Fruit fly (Drosophila melanogaster): Measurements from ENCODE around the gene CG9500.

CG9500 gene

DNA sequence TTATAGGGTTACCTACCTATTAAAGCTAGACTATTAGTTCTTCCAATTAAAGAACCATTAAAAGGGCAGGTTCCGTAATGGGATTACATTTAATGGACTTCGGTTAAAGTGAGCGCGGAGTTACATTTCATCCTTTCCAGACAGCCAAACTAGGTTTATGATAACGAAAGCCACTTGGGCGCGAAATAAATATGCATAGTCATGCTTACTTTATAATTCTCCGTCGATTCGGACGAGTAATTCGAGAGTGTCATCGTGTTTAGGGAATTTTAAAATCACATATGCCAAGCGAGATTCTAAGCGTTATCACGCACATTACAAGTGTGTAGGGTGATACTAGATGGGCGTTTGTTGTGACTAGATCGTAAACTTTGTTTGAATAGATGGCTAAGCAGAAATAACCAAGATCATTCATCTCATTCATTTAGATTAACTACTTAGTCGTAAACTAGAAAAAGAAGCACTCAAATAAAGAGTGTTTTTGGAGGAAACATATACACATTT lies 17.8 kb downstream of the CG9500 start:
- TF ChIP-seq CG10274 (GFP tag; optimal IDR thresholded peaks at IDR 0.05) (peak; percentile 24), Deaf1 (tag; optimal IDR thresholded peaks at IDR 0.05) (no peak), CG16815 (GFP tag; optimal IDR thresholded peaks at IDR 0.05) (no peak), dmrt99B (tag; optimal IDR thresholded peaks at IDR 0.05) (no peak)

DNA sequence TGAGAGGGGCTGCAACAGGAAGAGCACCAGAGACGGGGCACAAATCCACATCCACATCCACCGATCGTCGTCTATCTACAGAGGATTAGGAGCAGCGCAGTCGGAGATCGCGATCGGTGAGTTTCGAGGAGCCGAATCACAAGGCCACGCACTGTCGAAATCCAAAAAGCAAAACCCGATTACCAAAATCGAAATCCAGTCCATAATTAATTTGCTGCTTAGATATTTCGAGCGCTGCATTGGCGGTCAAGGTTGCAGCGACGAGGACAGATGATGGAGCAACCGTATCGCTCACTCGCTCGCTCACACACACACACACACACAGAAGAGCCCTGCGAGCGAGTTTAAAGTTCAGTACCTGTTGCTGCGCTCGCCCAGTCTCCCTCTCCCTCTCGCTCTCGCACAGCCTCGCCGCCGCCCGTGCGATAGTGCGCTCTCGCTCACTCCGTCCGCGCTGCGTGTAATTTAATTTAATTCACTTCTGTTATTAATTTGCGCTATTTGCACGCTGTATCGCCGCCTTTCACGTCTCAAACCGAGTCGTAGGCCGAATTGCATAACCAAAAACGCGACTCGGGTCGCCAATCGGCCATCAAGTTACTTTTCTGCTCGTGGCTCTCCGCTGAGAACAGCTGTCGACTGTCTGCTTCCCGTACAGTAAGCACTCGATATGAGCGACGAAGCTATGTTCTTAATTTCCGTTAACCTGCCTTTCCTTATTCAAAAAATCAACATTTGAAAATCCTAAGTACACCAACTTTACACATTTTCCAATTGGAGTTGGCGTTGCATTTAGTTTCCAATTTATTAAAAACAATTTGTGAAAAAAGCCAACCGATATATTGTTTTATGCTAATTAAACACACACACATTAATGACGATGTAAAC lies 18.9 kb downstream of the CG9500 start:
- TF ChIP-seq CG15696 (tag; optimal IDR thresholded peaks at IDR 0.05): no peak
- peak; percentile 14 for TF ChIP-seq CG12236 (GFP tag; optimal IDR thresholded peaks at IDR 0.05)
- no peak for TF ChIP-seq CG30020 (tag; optimal IDR thresholded peaks at IDR 0.05)
- TF ChIP-seq scrt (GFP tag; optimal IDR thresholded peaks at IDR 0.05): peak; percentile 79
- TF ChIP-seq fd3F (GFP tag; optimal IDR thresholded peaks at IDR 0.05): no peak
- TF ChIP-seq Awh (GFP tag; IDR thresholded peaks at IDR 0.05): peak; percentile 12; the same call in 1 of the 2 replicates
- no peak for TF ChIP-seq CG4730 (GFP tag; IDR thresholded peaks at IDR 0.05)
- TF ChIP-seq repo (GFP tag; optimal IDR thresholded peaks at IDR 0.05): peak; percentile 38
- TF ChIP-seq CG1233 (GFP tag; optimal IDR thresholded peaks at IDR 0.05): no peak
- no peak for TF ChIP-seq CG12299 (tag; optimal IDR thresholded peaks at IDR 0.05)
- TF ChIP-seq z (GFP tag; IDR thresholded peaks at IDR 0.05): no peak
- no peak for TF ChIP-seq Dfd (GFP tag; optimal IDR thresholded peaks at IDR 0.05)
- TF ChIP-seq ken (GFP tag; IDR thresholded peaks at IDR 0.05): no peak
- no peak for TF ChIP-seq Dip2 (GFP tag; IDR thresholded peaks at IDR 0.05)
- TF ChIP-seq CG16815 (GFP tag; optimal IDR thresholded peaks at IDR 0.05): no peak
- peak; percentile 46 for TF ChIP-seq Fer3 (tag; optimal IDR thresholded peaks at IDR 0.05)
- TF ChIP-seq abd-A (tag; optimal IDR thresholded peaks at IDR 0.05): no peak
- TF ChIP-seq Bgb (GFP tag; IDR thresholded peaks at IDR 0.05; ENCODE audit: partially characterized antibody): no peak
- TF ChIP-seq CG14667 (GFP tag; IDR thresholded peaks at IDR 0.05): no peak
- TF ChIP-seq NC2β (GFP tag; optimal IDR thresholded peaks at IDR 0.05): no peak
- peak; percentile 39 for TF ChIP-seq CG13624 (GFP tag; optimal IDR thresholded peaks at IDR 0.05)
- TF ChIP-seq jigr1 (GFP tag; IDR thresholded peaks at IDR 0.05): no peak
- no peak for TF ChIP-seq CG2129 (GFP tag; IDR thresholded peaks at IDR 0.05; ENCODE audit: partially characterized antibody)
- TF ChIP-seq ato (GFP tag; IDR thresholded peaks at IDR 0.05; ENCODE audit: partially characterized antibody): no peak
- peak; percentile 53 for TF ChIP-seq her (GFP tag; optimal IDR thresholded peaks at IDR 0.05)
- TF ChIP-seq Rfx (GFP tag; IDR thresholded peaks at IDR 0.05): peak; percentile 66
- peak; percentile 47 for TF ChIP-seq CoRest (tag; optimal IDR thresholded peaks at IDR 0.05)
- peak; percentile 52 for TF ChIP-seq CG1603 (tag; optimal IDR thresholded peaks at IDR 0.05)
- peak; percentile 6 for TF ChIP-seq CG5180 (GFP tag; optimal IDR thresholded peaks at IDR 0.05)
- no peak for TF ChIP-seq CG17612 (GFP tag; IDR thresholded peaks at IDR 0.05)
- TF ChIP-seq CG4707 (GFP tag; optimal IDR thresholded peaks at IDR 0.05): no peak
- no peak for TF ChIP-seq stc (GFP tag; IDR thresholded peaks at IDR 0.05)
- TF ChIP-seq CG15479 (GFP tag; optimal IDR thresholded peaks at IDR 0.05): peak; percentile 39
- peak; percentile 75; the same call in 2 of the 3 replicates for TF ChIP-seq CG2199 (GFP tag; IDR thresholded peaks at IDR 0.05)
- TF ChIP-seq CG8290 (GFP tag; optimal IDR thresholded peaks at IDR 0.05): no peak
- peak in 1 of 2 experiments; percentile 16 for TF ChIP-seq CG8290 (tag; optimal IDR thresholded peaks at IDR 0.05)
- TF ChIP-seq Optix (GFP tag; IDR thresholded peaks at IDR 0.05): no peak; the same call in 2 of the 3 replicates
- TF ChIP-seq CG3065 (GFP tag; optimal IDR thresholded peaks at IDR 0.05): no peak
- peak; percentile 41 for TF ChIP-seq CG17568 (GFP tag; optimal IDR thresholded peaks at IDR 0.05)
- TF ChIP-seq CG10267 (tag; optimal IDR thresholded peaks at IDR 0.05): peak; percentile 8
- TF ChIP-seq CG13296 (GFP tag; optimal IDR thresholded peaks at IDR 0.05): peak; percentile 22
- no peak for TF ChIP-seq Doc2 (GFP tag; IDR thresholded peaks at IDR 0.05)
- TF ChIP-seq tx (GFP tag; optimal IDR thresholded peaks at IDR 0.05): peak; percentile 44
- TF ChIP-seq gfzf (GFP tag; optimal IDR thresholded peaks at IDR 0.05): no peak

Data from whole organism, embryonic.